Worm (Caenorhabditis elegans) whole organism, midembryonic: ENCODE measurements around the gene nhr-16.

ENCODE experiments used
- cog-1 ChIP-seq: sonication (generic microtip); optimal IDR thresholded peaks from 2 replicates; lab custom pipeline; 2016; ENCODE audit warnings: missing genetic modification characterization, missing compliant biosample characterization
- flt-1 ChIP-seq: fragments of 200-800 bp; sonication (Bioruptor generic); IDR thresholded peaks from 2 replicates; pipeline ENCODE4 v1.3.6; 2022; ENCODE audit warnings: missing genetic modification characterization, missing compliant biosample characterization
- klf-2 ChIP-seq: fragments of 200-800 bp; sonication (Bioruptor generic); conservative IDR thresholded peaks from 2 replicates; pipeline ENCODE4 v1.3.6; 2022; ENCODE audit warnings: missing genetic modification reagents, missing genetic modification characterization, missing compliant biosample characterization
- tab-1 ChIP-seq: fragments of 200-800 bp; sonication (Bioruptor generic); IDR thresholded peaks from 2 replicates; pipeline ENCODE4 v1.3.6; 2022; ENCODE audit warnings: missing genetic modification characterization, missing compliant biosample characterization

ce11 chrII:4456024-4456423 lies 17.4 kb downstream of the nhr-16 start:
- TF ChIP-seq klf-2 (GFP tag; lab: Robert Waterston, UW) (no peak), flt-1 (GFP tag; lab: Robert Waterston, UW) (no peak), tab-1 (GFP tag; lab: Robert Waterston, UW) (no peak), cog-1 (tag; lab: Kevin White, UChicago) (no peak)
